Worm (Caenorhabditis elegans): ENCODE data around the gene F47D12.3.

Gene F47D12.3

DNA sequence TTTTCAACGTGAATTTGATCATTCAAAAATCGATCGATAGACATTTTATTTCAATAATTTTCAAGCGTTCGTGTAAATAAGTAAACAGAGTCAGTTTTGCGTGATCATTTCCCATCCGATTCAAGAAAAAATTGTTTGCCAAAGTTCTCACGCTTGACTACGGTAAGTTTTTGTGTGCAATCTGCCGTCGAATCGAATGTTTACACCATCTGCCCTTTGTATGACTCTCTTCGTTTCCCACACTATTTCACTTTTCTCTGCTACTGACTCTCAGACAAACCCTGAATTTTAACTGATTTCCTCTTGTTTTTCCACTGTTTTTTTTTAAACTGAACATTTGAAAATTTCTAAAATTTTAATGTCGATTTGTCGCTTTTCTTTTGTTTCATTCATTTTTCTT, 46.5 kb downstream of the F47D12.3 start:
- no peak for TF ChIP-seq klf-2 (GFP tag; conservative IDR thresholded peaks at IDR 0.05)
- no peak for TF ChIP-seq tab-1 (GFP tag; IDR thresholded peaks at IDR 0.05)
- peak; percentile 73 for TF ChIP-seq cog-1 (tag; optimal IDR thresholded peaks at IDR 0.05)
- TF ChIP-seq med-1 (GFP tag; optimal IDR thresholded peaks at IDR 0.05; ENCODE audit: insufficient read depth): peak; percentile 29
- TF ChIP-seq ztf-23 (GFP tag; IDR thresholded peaks at IDR 0.05): 0 out of 2 replicates have a peak, but pooled peaks have one; percentile 40
- peak; percentile 75; the same call in 1 of the 2 replicates for TF ChIP-seq flt-1 (GFP tag; IDR thresholded peaks at IDR 0.05)
- TF ChIP-seq ref-1 (GFP tag; conservative IDR thresholded peaks at IDR 0.05): no peak

DNA sequence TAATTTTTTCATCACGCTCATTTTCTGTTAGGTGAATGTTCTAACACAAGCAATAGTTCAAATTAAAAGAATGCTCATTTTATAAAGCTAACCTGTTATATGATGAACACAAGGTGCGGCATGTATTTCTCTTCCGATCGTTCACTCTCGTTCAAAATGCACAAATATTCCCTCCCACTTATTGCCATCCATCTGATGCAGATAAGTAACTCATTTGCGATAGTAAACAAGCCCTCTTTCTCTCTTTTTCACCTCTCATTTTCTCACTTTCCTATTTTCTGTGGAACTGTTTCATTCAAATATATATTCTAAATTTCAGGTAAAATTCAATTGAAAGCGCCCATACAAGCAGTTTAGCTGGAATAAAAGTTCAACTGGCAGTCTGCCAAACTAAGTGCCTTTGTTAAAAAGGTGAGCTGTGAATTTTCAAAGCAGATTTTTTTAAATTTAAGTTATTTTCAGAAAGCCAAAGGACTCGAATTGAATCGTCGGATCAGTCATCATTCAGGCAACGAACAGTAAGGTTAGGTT, 47.8 kb downstream of the F47D12.3 start, which contains the start of the genes trmt-10C.2 and C56G2.22:
Gene trmt-10C.2, plus strand, starts transcription at position 314 of the 531 bp plus-strand sequence.
Gene C56G2.22, plus strand, starts transcription at position 481 of the 531 bp plus-strand sequence.
- no peak for TF ChIP-seq flt-1 (GFP tag; IDR thresholded peaks at IDR 0.05)
- no peak for TF ChIP-seq med-1 (GFP tag; optimal IDR thresholded peaks at IDR 0.05; ENCODE audit: insufficient read depth)

DNA sequence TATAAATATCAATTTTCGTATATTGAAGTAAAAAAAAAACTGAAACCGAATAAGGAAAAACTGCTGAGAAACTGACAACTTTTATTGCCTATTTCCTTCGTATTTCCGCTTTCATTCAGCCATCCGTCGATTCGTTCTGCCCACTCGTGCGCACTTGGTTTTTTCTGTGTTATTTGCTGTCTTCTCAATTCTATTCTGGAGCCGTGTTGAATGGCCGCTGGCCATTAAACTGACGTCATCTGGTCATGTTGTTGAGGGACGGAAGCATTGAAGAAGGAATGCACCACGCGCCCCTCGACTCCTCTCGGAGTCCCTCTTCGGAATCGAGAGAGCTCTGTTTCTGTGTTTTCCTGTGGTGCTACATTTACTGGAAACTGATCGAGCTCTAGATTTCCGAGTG, 50.3 kb downstream of the F47D12.3 start:
- TF ChIP-seq tab-1 (GFP tag; IDR thresholded peaks at IDR 0.05) (0 out of 2 replicates have a peak, but pooled peaks have one; percentile 34), ref-1 (GFP tag; conservative IDR thresholded peaks at IDR 0.05) (no peak), ztf-23 (GFP tag; IDR thresholded peaks at IDR 0.05) (no peak), med-1 (GFP tag; optimal IDR thresholded peaks at IDR 0.05; ENCODE audit: insufficient read depth) (no peak), klf-2 (GFP tag; conservative IDR thresholded peaks at IDR 0.05) (no peak), cog-1 (tag; optimal IDR thresholded peaks at IDR 0.05) (no peak)
